Fruit fly (Drosophila melanogaster) whole organism, larva: Measurements from ENCODE around the gene CG12171.

Experiments used
- noc ChIP-seq: fragments of 200-800 bp; sonication (Bioruptor generic); optimal IDR thresholded peaks from 3 replicates; lab custom pipeline; 2019; ENCODE audit warnings: missing biosample characterization, mild to moderate bottlenecking, missing genetic modification characterization, moderate library complexity

CG12171 gene

DNA sequence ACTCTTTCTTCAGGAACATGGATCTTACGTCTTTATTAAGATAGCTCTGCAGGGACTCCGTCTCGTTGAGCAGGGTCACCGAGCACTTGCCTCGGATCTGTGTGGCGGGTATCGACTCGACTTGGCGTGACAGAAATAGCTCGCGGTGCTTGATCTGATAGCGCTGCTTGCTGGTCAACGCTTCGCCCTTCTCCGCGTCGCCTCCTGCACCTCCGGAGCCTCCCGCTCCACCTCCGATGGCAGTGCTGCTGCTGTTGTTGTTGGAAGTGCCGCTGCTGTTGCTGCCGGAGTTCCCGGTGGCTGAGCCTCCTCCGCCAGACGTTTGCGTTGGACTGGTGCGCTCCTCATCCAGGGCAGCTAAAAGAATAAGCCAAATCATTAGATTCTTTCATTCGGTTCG lies 10.0 kb downstream of the CG12171 start:
- TF ChIP-seq noc (tag; lab: Kevin White, UChicago), result no peak

DNA sequence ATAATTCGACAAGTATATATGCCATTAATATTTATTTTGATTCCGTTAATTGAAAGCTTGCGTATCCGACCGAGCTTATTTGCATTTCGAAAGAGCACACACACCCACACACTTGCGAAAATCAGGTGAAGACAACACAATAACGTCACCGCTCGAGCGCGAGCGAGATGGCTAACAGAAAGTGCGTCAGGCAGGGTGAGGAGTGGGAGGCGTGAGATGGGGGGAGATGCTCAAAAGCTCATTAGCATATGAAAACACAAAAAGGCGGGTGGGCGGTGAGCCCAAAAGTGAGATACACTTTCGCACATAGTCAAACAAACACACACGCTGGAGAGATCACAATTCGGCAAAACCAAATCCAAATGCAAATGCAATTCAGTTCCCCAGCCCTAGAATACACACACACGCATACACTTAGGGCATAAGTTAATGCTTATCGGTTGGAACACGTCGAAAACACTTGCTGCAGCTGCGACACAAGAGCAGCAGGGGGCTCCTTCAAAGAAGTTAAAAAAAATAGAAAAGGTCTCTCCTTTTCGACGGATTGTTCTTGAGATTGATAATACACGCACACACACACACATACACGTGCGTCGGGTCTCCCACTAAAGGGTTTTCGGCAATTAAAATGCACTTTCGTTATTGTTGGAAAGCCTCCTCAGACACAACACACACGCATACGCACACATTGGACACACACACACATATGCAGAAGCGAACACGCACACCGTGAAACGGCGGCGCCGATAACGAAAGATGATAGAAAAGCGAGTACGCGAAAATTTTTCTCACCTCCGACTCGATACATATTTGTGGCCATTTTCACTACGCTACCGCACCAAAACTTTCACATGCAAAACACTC lies 14.5 kb downstream of the CG12171 start:
- peak; percentile 24 for TF ChIP-seq noc (tag; lab: Kevin White, UChicago)

DNA sequence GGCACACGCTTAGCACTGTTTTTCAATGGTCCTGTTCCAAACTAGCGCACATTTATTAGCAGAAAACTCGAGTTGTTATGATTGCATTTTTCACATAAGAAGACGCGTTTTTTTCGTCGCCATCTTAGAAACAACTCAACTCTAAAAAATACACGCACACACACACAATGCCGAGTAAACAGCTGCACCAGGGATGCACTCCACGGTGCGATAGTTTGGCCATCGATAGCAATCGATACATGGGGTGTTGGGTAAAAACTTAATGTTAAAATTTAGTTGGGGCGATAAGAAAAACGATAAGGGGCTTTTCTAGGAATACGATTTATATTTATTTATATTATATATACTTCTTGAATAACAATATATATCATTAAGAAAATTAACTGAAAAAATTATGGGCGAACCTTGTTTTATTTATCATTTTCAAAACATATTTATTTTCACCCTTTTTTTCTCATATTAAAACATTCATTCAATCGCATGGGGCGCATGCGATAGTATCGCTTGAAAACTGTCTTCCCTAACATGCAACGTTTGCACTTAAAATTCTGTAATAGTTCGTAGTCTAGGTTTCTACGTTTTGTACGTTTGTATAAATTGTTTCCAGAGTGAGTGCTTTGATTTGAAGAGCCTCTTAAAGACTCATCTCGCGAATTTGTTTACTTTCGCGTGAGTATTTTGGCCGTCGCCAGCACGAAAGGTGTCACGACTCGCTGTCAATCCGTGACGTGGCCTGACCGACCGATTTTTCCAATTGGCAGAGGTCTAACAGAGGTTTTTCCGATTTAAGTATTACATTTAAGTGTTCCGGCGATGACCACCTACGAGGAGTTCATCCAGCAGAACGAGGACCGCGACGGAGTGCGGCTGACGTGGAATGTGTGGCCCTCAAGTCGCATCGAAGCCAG lies 15.4 kb downstream of the CG12171 start, which contains the start of the genes MTA1-like and Sec23:
MTA1-like (minus strand) TSS at position 170 of the 908 bp plus-strand sequence.
Sec23 (plus strand) TSS at position 497 of the 908 bp plus-strand sequence.
- peak; percentile 66 for TF ChIP-seq noc (tag; lab: Kevin White, UChicago)

DNA sequence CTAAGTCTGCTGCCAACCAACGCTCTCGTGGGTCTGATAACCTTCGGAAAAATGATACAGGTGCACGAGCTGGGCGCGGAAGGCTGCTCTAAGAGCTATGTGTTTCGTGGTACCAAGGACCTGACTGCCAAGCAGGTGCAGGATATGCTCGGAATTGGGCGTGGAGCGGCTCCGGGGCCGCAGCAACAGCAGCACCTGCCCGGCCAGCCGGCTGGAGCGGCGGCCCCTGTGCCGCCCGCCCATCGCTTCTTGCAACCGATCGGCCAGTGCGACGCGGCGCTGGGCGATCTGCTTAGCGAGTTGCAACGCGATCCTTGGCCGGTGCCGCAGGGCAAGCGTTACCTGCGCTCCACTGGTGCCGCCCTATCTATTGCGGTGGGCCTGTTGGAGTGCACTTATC lies 16.5 kb downstream of the CG12171 start:
- no peak for TF ChIP-seq noc (tag; lab: Kevin White, UChicago)

DNA sequence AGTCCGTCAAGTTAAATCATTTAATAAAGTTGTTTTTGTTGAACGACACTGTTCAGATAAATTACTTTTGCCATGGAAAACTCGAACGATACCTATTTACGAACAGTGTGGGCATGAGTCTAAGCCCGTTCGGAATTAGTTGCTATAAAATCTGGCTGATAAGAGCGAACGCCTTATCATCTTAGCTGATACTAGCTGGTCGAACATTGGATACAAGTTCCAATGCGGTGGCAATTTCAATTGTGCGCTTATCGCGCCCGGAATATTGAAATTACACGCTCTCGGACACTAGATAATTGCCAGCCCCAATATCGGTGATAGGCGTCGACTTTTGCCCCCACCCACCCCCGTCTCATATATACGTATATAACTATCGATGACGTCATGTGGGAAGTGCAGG lies 20.5 kb downstream of the CG12171 start:
- TF ChIP-seq noc (tag; lab: Kevin White, UChicago), result no peak

DNA sequence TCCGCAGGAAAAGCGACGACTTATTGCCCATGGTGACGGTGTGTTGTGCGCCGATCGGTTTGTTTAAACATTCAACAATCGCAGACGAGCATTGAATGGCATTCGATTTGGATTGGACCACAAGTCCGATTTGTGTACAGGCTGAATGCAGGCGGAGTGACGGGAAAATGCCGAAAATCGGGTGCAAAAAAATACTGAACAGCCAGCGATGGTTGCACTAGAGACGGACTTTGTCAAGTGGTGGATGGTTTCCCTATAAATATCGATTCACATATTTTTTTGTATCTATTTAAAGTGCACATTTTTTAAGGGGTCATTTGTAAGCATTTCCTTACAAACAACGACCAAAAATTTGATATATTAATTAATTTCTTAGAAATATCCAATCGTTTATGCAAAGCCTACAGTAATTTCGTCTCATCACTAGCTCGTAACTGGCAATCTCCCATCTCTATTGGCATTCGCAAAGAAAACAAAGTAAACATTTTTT lies 21.3 kb downstream of the CG12171 start, which contains the start of the genes elm and MED27:
elm (minus strand) TSS at position 170 of the 490 bp plus-strand sequence.
MED27 (plus strand) TSS at position 448 of the 490 bp plus-strand sequence.
- peak; percentile 88 for TF ChIP-seq noc (tag; lab: Kevin White, UChicago)

DNA sequence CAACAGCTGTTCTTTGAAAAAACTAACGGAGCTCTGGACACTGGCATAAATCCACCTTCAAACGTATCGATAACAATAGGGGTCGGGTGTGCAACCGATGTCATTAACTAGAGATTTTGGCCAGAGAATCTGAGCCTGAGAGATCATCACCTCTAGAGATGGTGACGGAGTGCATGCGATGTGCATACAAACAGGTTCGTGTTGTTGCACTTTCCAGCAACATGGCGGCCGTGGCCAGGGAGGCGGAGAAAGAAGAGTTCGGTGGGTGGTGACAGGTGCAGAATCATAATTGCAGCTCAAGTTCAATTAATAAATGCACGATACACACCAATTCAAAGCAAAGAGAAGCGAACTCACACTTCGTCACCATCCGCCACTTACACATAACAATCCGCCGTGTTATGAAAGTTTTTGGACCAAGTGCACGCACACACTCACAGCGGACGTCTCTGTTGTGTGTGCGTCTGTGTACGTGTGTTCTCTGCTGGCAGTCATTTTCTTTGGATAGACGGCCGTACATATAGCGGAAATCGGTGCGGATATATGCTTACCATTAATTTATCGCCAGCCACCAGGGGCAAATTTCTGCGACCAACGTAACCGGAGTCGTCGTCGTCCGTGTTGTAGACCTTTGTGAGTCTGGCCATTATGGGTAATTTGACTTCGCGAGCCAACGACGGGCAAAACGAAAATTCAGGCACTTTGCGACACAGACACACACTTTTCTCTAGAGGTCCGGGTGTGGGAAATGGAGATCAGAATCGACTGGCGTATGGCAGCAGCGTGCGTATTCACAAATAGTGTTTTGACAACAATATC lies 25.8 kb downstream of the CG12171 start:
- no peak for TF ChIP-seq noc (tag; lab: Kevin White, UChicago)

DNA sequence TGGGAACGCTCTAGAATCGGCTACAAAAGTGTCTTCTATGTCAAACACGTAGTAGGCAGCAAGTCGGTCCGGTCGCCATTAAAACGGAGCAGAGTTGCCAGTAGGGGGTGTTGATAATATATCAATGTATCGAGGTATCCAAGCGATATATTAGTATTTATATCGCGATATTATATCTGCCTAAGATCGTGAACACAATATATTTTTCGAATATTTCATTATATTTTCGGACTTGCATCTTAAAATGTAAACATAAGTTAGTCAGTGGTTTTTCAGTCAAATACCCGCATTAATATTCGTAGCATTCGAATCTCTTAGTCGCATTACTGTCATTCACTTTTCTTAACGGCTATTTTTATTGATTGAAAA lies 26.4 kb downstream of the CG12171 start, which contains the start of gene CG2182:
CG2182 (minus strand) TSS at position 84 of the 369 bp plus-strand sequence.
- TF ChIP-seq noc (tag; lab: Kevin White, UChicago), result no peak

DNA sequence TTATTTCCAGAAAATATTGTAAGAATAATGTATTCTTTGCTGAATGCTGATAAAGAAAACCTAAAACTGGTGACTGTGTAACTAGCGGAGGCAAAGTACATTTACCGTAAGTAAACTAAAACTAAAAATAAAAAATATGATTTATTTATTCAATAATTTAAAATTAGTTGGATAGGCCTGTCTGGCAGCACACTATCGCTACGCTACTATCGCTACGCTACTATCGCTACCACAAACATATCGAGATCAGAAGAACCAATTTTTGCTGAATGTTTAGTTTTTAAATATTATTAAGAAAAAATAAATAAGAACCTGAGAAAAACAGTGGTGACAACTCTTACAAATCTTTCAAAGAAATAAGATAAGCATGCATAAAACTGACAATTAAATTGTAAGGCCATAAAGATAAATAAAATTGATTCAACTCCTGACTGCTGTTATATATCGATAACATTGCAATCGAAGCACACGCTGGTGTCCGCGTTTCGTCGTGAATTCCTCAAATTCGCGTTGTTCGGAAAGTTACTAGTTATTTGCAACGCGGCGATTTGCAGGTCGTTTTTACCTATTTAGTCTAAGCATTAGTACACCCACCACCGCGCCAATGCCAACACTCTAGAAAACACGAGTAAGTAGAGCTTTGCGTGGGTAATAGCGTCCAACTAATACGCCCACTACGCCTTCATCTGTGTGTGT lies 26.9 kb downstream of the CG12171 start, which contains the start of gene Wdr33:
Wdr33 (plus strand) TSS at position 438 of the 696 bp plus-strand sequence.
- no peak for TF ChIP-seq noc (tag; lab: Kevin White, UChicago)

DNA sequence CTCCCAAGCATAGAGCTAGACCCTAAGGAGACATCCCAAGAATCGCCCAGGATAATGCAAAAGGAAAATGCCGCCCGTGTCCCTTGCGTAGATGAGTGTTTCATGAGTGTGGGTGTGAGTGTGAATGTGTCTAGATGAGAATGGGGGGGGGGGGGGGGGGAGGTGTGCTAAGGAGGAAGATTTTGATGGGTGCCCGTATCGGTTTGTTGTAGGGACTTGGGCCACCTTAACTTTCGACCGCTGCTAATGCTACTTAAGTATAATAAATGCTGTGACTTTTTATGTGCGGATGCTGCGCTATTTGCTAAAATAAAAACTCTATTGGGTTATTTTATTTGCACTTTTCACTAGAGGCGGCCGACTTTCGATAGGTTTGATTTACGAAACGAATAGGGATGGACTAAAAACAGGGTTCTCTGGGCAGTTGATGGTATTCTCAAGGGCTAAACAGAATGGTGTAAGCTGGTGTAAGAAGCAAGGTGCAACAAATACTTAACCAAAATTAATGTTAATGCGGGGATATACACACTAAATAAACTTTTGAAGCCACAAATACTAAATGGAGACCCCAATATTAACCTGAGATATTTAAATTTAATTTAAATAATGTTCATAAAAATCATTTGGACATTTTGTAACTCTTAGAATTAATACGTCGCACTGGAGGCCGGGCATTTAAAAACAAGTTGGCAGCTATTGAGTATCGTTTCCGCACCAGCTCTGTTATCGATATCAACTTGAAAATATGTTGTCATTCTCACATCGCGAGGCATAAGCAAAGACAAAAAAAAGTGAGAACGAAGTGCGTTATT lies 35.7 kb downstream of the CG12171 start, which contains the start of the genes Xe7 and Atg17:
Xe7 (minus strand) TSS at position 407 of the 812 bp plus-strand sequence.
Atg17 (plus strand) TSS at position 786 of the 812 bp plus-strand sequence.
- peak; percentile 90 for TF ChIP-seq noc (tag; lab: Kevin White, UChicago)

DNA sequence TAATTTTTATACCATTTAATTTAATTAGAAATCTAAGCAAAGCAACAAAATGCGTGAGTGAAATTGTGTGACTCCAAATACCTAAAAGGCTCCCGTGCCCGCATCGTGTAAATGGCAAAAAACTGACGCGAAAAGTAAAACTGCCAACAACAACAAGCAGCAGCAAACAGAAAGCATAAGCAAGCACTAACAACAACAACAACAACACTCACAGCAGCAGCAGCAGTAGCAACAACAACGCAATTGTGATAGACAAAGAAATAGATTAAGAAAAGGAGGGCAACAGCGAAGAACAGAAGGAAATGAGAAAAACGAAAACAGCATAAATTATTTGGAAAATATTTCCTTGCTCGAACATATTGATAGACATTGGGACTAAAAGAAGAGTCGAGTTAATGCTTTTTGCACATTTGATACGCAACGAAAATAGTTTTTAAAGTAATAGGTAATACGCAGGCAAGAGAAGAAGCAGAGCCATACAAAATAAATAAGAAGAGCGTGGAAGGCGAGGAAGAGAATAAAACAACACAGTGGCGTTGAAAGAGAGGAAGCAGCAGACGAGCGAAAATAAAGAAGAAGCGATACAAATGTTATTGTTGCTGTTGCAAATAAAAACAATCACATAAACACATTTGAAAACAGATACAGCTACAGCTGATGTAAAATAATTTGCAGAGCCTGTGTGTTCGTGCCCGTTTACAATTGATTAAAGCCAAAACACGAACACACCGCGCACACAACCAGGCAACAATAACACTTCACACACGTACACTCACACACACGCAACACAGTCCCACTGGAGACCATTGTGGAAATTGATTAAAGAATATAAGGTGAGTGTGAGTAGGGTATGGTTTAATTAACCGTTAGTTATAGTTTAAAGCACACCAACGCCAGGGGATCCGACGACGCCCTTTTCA lies 36.6 kb downstream of the CG12171 start:
- TF ChIP-seq noc (tag; lab: Kevin White, UChicago), result peak; percentile 8
